Worm (Caenorhabditis elegans) whole organism, young adult: Measurements from ENCODE around the gene C03C10.5.

Experiments used
- lin-35 ChIP-seq, 3 experiments: fragments of 150-350 bp in 2 of 3; sonication (generic microtip) in 1 of 3; optimal IDR thresholded peaks; 2 replicates each; lab custom pipeline; 2014 to 2018; ENCODE audit warnings: missing biosample characterization in 3 of 3, missing genetic modification characterization in 3 of 3, missing genetic modification reagents in 3 of 3
- madf-3 ChIP-seq: fragments of 200-800 bp; sonication (Bioruptor generic); IDR thresholded peaks from 2 replicates; pipeline ENCODE4 v1.3.6; 2022; ENCODE audit warnings: missing genetic modification reagents, missing genetic modification characterization, missing compliant biosample characterization
- mxl-1 ChIP-seq: sonication (generic microtip); optimal IDR thresholded peaks from 2 replicates; lab custom pipeline; 2016; ENCODE audit warnings: missing genetic modification characterization, missing compliant biosample characterization
- tlf-1 ChIP-seq: fragments of 200-800 bp; sonication (Bioruptor generic); optimal IDR thresholded peaks from 2 replicates; lab custom pipeline; 2018; ENCODE audit warnings: mild to moderate bottlenecking, missing genetic modification characterization, missing compliant biosample characterization
- unc-62 ChIP-seq: fragments of 150-350 bp; optimal IDR thresholded peaks from 2 replicates; lab custom pipeline; 2014; ENCODE audit warnings: missing biosample characterization, missing genetic modification reagents, missing genetic modification characterization
- zfh-2 ChIP-seq: fragments of 200-800 bp; sonication (Bioruptor generic); conservative IDR thresholded peaks from 2 replicates; pipeline ENCODE4 v1.3.6; 2022; ENCODE audit warnings: missing genetic modification reagents, missing genetic modification characterization, missing compliant biosample characterization
- ztf-22 ChIP-seq: fragments of 200-800 bp; sonication (Bioruptor generic); optimal IDR thresholded peaks from 2 replicates; lab custom pipeline; 2018; ENCODE audit warnings: mild to moderate bottlenecking, missing genetic modification characterization, moderate library complexity, missing compliant biosample characterization

DNA sequence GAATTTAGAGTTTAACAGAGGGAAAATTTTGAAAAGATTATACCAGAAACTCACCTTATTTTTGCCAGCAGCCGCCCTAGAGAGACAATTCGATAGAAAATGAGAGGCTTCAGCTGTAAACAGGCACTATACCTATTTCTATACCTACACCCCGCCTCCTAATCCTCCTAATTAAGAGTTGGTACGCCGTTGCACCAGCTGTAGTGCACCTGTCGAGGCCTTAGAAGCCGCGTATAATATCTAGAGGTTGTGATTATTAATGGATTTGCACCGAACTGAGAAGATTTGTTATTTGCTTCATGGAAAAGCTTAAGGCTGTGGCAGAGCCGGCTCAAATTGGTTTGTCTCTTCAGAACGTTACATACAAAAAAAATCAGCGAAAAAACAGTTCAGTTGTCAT, at the start of gene C03C10.5:
- TF ChIP-seq zfh-2 (GFP tag; lab: Robert Waterston, UW) (no peak), tlf-1 (GFP tag; lab: Kevin White, UChicago) (no peak), unc-62 (GFP tag; lab: Kevin White, UChicago) (no peak), madf-3 (GFP tag; lab: Robert Waterston, UW) (no peak), lin-35 (GFP tag; optimal IDR thresholded peaks at IDR 0.05; lab: Kevin White, UChicago) (no peak), ztf-22 (no peak), mxl-1 (tag; lab: Kevin White, UChicago) (no peak)
